Worm (Caenorhabditis elegans): ENCODE measurements around the gene C05G5.2.
A peak's percentile ranks its signal among the peaks of the same experiment; 100 is the strongest.

C05G5.2 gene

DNA sequence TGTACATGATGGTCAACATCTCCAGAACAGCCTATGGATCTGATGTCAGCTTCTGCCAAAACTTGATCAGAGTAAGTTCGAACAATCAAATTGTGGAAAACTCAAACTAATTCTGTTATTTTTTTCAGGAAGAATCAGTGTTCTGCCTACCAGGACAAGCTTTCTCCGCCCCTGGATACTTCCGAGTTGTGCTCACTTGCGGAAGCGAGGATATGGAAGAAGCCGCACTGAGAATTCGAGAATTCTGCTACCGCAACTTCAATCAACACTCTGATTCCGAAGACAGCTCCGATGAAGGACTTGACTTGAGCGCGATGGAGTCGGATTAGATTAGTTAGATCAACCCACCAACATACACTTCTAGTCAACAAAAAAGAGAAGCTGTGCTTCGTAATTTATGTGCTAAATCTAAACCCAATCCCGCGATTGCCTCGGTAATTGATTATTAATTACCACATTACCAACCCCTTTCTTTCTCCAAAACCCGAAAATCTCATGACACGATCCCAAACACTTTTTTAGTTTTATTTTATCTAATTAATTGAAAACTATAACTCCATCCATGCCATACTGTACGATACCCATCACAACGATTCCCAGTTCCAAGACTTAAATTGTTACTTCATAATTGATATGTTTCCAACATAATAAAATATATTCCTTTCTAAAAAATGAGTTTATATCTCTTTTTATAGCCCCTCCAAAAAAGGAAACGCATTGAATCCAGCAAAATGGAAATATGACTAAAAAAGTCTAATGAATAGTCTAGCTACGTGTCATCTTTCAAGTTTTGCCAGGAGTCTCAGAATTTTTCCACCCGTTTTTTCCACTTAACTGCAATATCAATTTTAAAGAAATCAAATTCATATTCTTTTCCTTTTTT, 45.5 kb downstream of the C05G5.2 start:
- TF ChIP-seq elt-2 (tag; optimal IDR thresholded peaks at IDR 0.05) = no peak
- peak; percentile 1 for TF ChIP-seq nhr-23 (tag; optimal IDR thresholded peaks at IDR 0.05)
- no peak for TF ChIP-seq unc-62 (GFP tag; optimal IDR thresholded peaks at IDR 0.05)
- TF ChIP-seq nhr-11 (tag; optimal IDR thresholded peaks at IDR 0.05) = no peak
- TF ChIP-seq eor-1 (tag; optimal IDR thresholded peaks at IDR 0.05) = no peak
- no peak for TF ChIP-seq fkh-2 (tag; optimal IDR thresholded peaks at IDR 0.05)
- no peak for TF ChIP-seq ztf-11 (tag; optimal IDR thresholded peaks at IDR 0.05)
- no peak for TF ChIP-seq nhr-67 (tag; optimal IDR thresholded peaks at IDR 0.05)
- no peak for TF ChIP-seq R02D3.7 (tag; optimal IDR thresholded peaks at IDR 0.05)
- TF ChIP-seq nhr-43 (tag; optimal IDR thresholded peaks at IDR 0.05; ENCODE audit: poor library complexity, severe bottlenecking) = peak; percentile 52
- no peak for TF ChIP-seq fos-1 (tag; optimal IDR thresholded peaks at IDR 0.05)
- TF ChIP-seq jun-1 (tag; optimal IDR thresholded peaks at IDR 0.05) = no peak
- no peak for TF ChIP-seq ceh-9 (tag; optimal IDR thresholded peaks at IDR 0.05)
- TF ChIP-seq nhr-25 (tag; optimal IDR thresholded peaks at IDR 0.05) = peak; percentile 1
- peak; percentile 85 for TF ChIP-seq ama-1 (optimal IDR thresholded peaks at IDR 0.05)
- no peak for TF ChIP-seq pha-4 (tag; optimal IDR thresholded peaks at IDR 0.05)
- TF ChIP-seq nfya-1 (tag; optimal IDR thresholded peaks at IDR 0.05; ENCODE audit: insufficient read depth) = no peak

DNA sequence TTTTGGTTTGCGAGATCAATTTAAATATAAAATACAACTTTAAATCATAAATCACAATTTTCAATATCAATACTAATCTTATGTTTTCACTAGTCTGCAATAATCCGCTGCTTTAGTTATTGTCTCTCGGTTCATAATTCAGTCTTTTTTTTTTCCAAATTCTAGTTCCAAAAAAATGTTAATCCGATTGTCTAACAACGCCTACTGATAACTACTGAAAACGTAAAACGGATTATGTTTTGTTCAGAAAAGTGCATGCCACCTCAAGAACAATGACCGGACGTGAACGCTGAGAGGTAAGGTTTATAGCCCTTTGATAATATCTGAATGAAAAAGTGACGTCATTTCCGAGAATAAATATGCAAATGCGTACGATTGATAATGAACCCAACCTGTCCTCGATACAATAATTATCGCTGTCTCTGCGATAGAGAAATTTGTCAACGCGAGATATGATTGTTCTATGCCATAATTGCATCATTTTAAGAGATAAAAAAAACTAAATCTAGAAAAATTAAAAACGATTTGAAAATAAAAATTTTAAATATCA, 46.2 kb downstream of the C05G5.2 start, which contains the start of gene sprr-2:
sprr-2 (plus strand) TSS at position 248 of the 550 bp plus-strand sequence.
- TF ChIP-seq elt-2 (tag; optimal IDR thresholded peaks at IDR 0.05) (peak; percentile 70), lsy-12 (tag; optimal IDR thresholded peaks at IDR 0.05) (no peak), sea-2 (GFP tag; optimal IDR thresholded peaks at IDR 0.05) (no peak)

DNA sequence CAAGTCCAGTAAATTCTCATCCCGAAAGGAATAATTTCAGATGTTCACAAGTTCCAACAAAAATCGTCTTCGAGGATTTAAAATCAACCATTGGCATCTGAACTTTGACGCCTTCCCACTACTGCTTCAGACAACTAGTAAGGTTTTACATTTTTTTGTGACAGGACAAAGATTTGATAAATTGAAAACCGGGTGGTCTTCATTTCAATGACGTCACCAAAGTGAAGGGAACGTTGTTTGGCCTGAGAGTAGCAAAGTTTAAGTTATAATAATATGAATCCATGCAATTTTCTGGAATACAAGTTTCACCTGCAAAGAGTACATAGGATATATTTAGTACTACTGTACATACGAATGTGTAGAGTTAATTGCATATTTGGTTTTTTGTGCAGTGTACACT, 47.1 kb downstream of the C05G5.2 start:
- TF ChIP-seq ceh-9 (tag; optimal IDR thresholded peaks at IDR 0.05) = no peak
- no peak for TF ChIP-seq nhr-67 (tag; optimal IDR thresholded peaks at IDR 0.05)
- no peak for TF ChIP-seq fos-1 (tag; optimal IDR thresholded peaks at IDR 0.05)
- TF ChIP-seq fkh-2 (tag; optimal IDR thresholded peaks at IDR 0.05) = no peak
- no peak for TF ChIP-seq unc-39 (tag; optimal IDR thresholded peaks at IDR 0.05)
- no peak for TF ChIP-seq nhr-23 (tag; optimal IDR thresholded peaks at IDR 0.05)
- no peak for TF ChIP-seq nhr-25 (tag; optimal IDR thresholded peaks at IDR 0.05)

DNA sequence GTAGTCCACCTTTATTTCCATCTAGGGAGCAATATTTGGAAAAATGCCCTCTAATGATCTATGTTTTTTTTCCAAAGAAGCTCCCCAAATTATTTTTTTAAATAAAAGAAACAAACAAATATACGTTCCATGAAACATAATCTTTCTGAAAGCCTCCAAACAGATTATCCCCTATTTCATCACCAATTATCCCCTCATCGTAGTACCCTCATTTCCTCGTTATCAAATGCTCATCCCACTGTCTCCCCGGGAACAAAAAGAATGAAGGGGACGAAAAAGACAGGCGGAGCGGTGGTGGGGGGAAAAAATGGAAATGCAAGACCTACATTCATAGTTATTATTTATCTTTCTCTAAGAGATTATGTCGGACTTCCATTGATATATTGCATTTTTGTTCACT, 50.3 kb downstream of the C05G5.2 start:
- no peak for TF ChIP-seq ceh-16 (tag; optimal IDR thresholded peaks at IDR 0.05)
- no peak for TF ChIP-seq ama-1 (optimal IDR thresholded peaks at IDR 0.05)
- TF ChIP-seq mdl-1 (tag; optimal IDR thresholded peaks at IDR 0.05) = no peak

Measured in whole organism, L3 larva.